Worm (Caenorhabditis elegans) whole organism, L2 larva: ENCODE data around the gene sqd-1.

Source experiments
- C34F6.9 ChIP-seq: fragments of 150-350 bp; optimal IDR thresholded peaks from 2 replicates; lab custom pipeline; 2014; ENCODE audit warnings: missing biosample characterization, missing genetic modification characterization
- F13H6.1 ChIP-seq: sonication (generic microtip); optimal IDR thresholded peaks from 2 replicates; lab custom pipeline; 2016; ENCODE audit warnings: missing genetic modification characterization, missing compliant biosample characterization
- Y55F3AM.14 ChIP-seq: fragments of 200-800 bp; sonication (Bioruptor generic); optimal IDR thresholded peaks from 2 replicates; lab custom pipeline; 2018; ENCODE audit warnings: mild to moderate bottlenecking, missing genetic modification characterization, missing compliant biosample characterization
- alr-1 ChIP-seq: fragments of 150-350 bp; optimal IDR thresholded peaks from 2 replicates; lab custom pipeline; 2014; ENCODE audit warnings: missing biosample characterization, missing genetic modification characterization
- ama-1 ChIP-seq: fragments of 150-350 bp; optimal IDR thresholded peaks from 2 replicates; lab custom pipeline; 2018; ENCODE audit warnings: inconsistent platforms
- blmp-1 ChIP-seq: sonication (generic microtip); optimal IDR thresholded peaks from 2 replicates; lab custom pipeline; 2017; ENCODE audit warnings: missing genetic modification characterization, mild to moderate bottlenecking, missing compliant biosample characterization, antibody characterized with exemption, moderate library complexity; ENCODE audit not compliant: insufficient read depth
- ceh-16 ChIP-seq: fragments of 150-350 bp; optimal IDR thresholded peaks from 2 replicates; lab custom pipeline; 2014; ENCODE audit warnings: missing biosample characterization, missing genetic modification characterization
- ceh-82 ChIP-seq: fragments of 150-350 bp; optimal IDR thresholded peaks from 2 replicates; lab custom pipeline; 2014; ENCODE audit warnings: missing biosample characterization, missing genetic modification characterization
- crh-2 ChIP-seq: sonication (generic microtip); optimal IDR thresholded peaks from 2 replicates; lab custom pipeline; 2017; ENCODE audit warnings: missing biosample characterization, missing genetic modification characterization
- elt-1 ChIP-seq: fragments of 150-350 bp; optimal IDR thresholded peaks from 2 replicates; lab custom pipeline; 2014; ENCODE audit warnings: missing biosample characterization, missing genetic modification characterization
- elt-3 ChIP-seq: sonication (generic microtip); optimal IDR thresholded peaks from 2 replicates; lab custom pipeline; 2017; ENCODE audit warnings: missing biosample characterization, missing genetic modification characterization
- fos-1 ChIP-seq: fragments of 150-350 bp; optimal IDR thresholded peaks from 2 replicates; lab custom pipeline; 2014; ENCODE audit warnings: missing biosample characterization, missing genetic modification characterization
- gmeb-1 ChIP-seq: fragments of 150-350 bp; optimal IDR thresholded peaks from 2 replicates; lab custom pipeline; 2014; ENCODE audit warnings: missing biosample characterization, missing genetic modification characterization
- lin-11 ChIP-seq: fragments of 150-350 bp; sonication (generic microtip); optimal IDR thresholded peaks from 2 replicates; lab custom pipeline; 2014; ENCODE audit warnings: missing biosample characterization, missing genetic modification characterization, inconsistent platforms, mixed read lengths
- lin-13 ChIP-seq: fragments of 150-350 bp; optimal IDR thresholded peaks from 2 replicates; lab custom pipeline; 2014; ENCODE audit warnings: missing biosample characterization, missing genetic modification reagents, missing genetic modification characterization
- lin-39 ChIP-seq: fragments of 150-350 bp; optimal IDR thresholded peaks from 2 replicates; lab custom pipeline; 2014; ENCODE audit warnings: missing biosample characterization, missing genetic modification reagents, missing genetic modification characterization
- lsy-2 ChIP-seq, 2 experiments: fragments of 150-350 bp in 1 of 2; sonication (generic microtip) in 1 of 2; optimal IDR thresholded peaks; 2 replicates each; lab custom pipeline; 2014 to 2017; ENCODE audit warnings: missing biosample characterization in 2 of 2, missing genetic modification characterization in 2 of 2
- nhr-10 ChIP-seq: sonication (generic microtip); optimal IDR thresholded peaks from 2 replicates; lab custom pipeline; 2017; ENCODE audit warnings: missing biosample characterization, missing genetic modification characterization
- nhr-11 ChIP-seq: fragments of 150-350 bp; optimal IDR thresholded peaks from 2 replicates; lab custom pipeline; 2014; ENCODE audit warnings: missing biosample characterization, missing genetic modification characterization
- nhr-129 ChIP-seq: fragments of 150-350 bp; optimal IDR thresholded peaks from 2 replicates; lab custom pipeline; 2014; ENCODE audit warnings: missing biosample characterization, missing genetic modification characterization
- nhr-23 ChIP-seq: fragments of 150-350 bp; optimal IDR thresholded peaks from 2 replicates; lab custom pipeline; 2014; ENCODE audit warnings: missing biosample characterization, missing genetic modification reagents, missing genetic modification characterization
- nhr-77 ChIP-seq: fragments of 150-350 bp; optimal IDR thresholded peaks from 2 replicates; lab custom pipeline; 2014; ENCODE audit warnings: missing biosample characterization, missing genetic modification characterization
- skn-1 ChIP-seq: sonication (generic microtip); optimal IDR thresholded peaks from 2 replicates; lab custom pipeline; 2017; ENCODE audit warnings: missing biosample characterization, missing genetic modification characterization
- sma-9 ChIP-seq, 2 experiments: fragments of 150-350 bp in 1 of 2; sonication (generic microtip) in 1 of 2; optimal IDR thresholded peaks; 2 replicates each; lab custom pipeline; 2014 to 2016; ENCODE audit warnings: missing genetic modification characterization in 2 of 2, mild to moderate bottlenecking in 1 of 2, missing biosample characterization in 1 of 2, missing compliant biosample characterization in 1 of 2, missing genetic modification reagents in 1 of 2, moderate library complexity in 1 of 2
- unc-55 ChIP-seq: fragments of 150-350 bp; sonication (generic microtip); optimal IDR thresholded peaks from 3 replicates; lab custom pipeline; 2014; ENCODE audit warnings: missing biosample characterization, missing genetic modification reagents, missing genetic modification characterization
- unc-62 ChIP-seq: fragments of 150-350 bp; optimal IDR thresholded peaks from 2 replicates; lab custom pipeline; 2014; ENCODE audit warnings: missing biosample characterization, missing genetic modification reagents, missing genetic modification characterization
- ztf-11 ChIP-seq: sonication (generic microtip); optimal IDR thresholded peaks from 2 replicates; lab custom pipeline; 2017; ENCODE audit warnings: missing biosample characterization, missing genetic modification characterization

sqd-1 gene

ce11 chrIV:6372267-6372666 lies 48.3 kb downstream of the sqd-1 start:
- no peak for TF ChIP-seq Y55F3AM.14 (GFP tag; lab: Kevin White, UChicago)
- no peak for TF ChIP-seq lin-13 (GFP tag; lab: Kevin White, UChicago)
- TF ChIP-seq blmp-1 (tag; lab: Kevin White, UChicago): no peak
- no peak for TF ChIP-seq lsy-2 (tag; optimal IDR thresholded peaks at IDR 0.05; lab: Kevin White, UChicago)
- TF ChIP-seq fos-1: no peak
- TF ChIP-seq lin-11: no peak
- no peak for TF ChIP-seq nhr-23 (tag; lab: Kevin White, UChicago)
- no peak for TF ChIP-seq nhr-77
- TF ChIP-seq alr-1: no peak
- TF ChIP-seq nhr-11: no peak
- TF ChIP-seq elt-3 (tag; lab: Kevin White, UChicago): no peak
- TF ChIP-seq nhr-129 (tag; lab: Kevin White, UChicago): no peak
- no peak for TF ChIP-seq elt-1 (tag; lab: Kevin White, UChicago)
- no peak for TF ChIP-seq gmeb-1 (tag; lab: Kevin White, UChicago)
- no peak for TF ChIP-seq unc-62 (GFP tag; lab: Kevin White, UChicago)
- no peak for TF ChIP-seq ceh-16 (tag; lab: Kevin White, UChicago)
- no peak for TF ChIP-seq ama-1 (lab: Kevin White, UChicago)
- no peak for TF ChIP-seq skn-1 (tag; lab: Kevin White, UChicago)
- no peak for TF ChIP-seq ceh-82 (tag; lab: Kevin White, UChicago)
- no peak for TF ChIP-seq nhr-10 (tag; lab: Kevin White, UChicago)

- no peak for TF ChIP-seq lin-39
- no peak for TF ChIP-seq gmeb-1 (tag; lab: Kevin White, UChicago)
- TF ChIP-seq crh-2 (tag; lab: Kevin White, UChicago): no peak
- TF ChIP-seq elt-3 (tag; lab: Kevin White, UChicago): no peak
- TF ChIP-seq nhr-11: no peak
- no peak for TF ChIP-seq blmp-1 (tag; lab: Kevin White, UChicago)
- TF ChIP-seq lsy-2 (tag; optimal IDR thresholded peaks at IDR 0.05; lab: Kevin White, UChicago): no peak
- no peak for TF ChIP-seq C34F6.9 (tag; lab: Kevin White, UChicago)
- TF ChIP-seq ztf-11 (tag; lab: Kevin White, UChicago): no peak
- no peak for TF ChIP-seq unc-55 (GFP tag; lab: Kevin White, UChicago)
- no peak for TF ChIP-seq F13H6.1
- no peak for TF ChIP-seq unc-62 (GFP tag; lab: Kevin White, UChicago)
- no peak for TF ChIP-seq nhr-77
- TF ChIP-seq sma-9 (GFP tag; optimal IDR thresholded peaks at IDR 0.05; lab: Kevin White, UChicago): no peak
- TF ChIP-seq sma-9 (tag; optimal IDR thresholded peaks at IDR 0.05; lab: Kevin White, UChicago): no peak
Observed at ce11 chrIV:6372993-6373392, 49.0 kb downstream of the sqd-1 start, which contains the start of gene smg-3. Gene smg-3, minus strand, starts transcription at chrIV:6373093.

- TF ChIP-seq C34F6.9 (tag; lab: Kevin White, UChicago): no peak
Observed at ce11 chrIV:6373721-6374120, 49.7 kb downstream of the sqd-1 start.
